Worm (Caenorhabditis elegans): ENCODE measurements around the gene emb-27.

ce11 chrII:8143278-8143931 is 18.6 kb downstream of the emb-27 start, which contains the start of the genes ints-11 and rpl-10:
- TF ChIP-seq fkh-3 (tag; optimal IDR thresholded peaks at IDR 0.05) (no peak), ztf-22 (GFP tag; optimal IDR thresholded peaks at IDR 0.05) (no peak), cebp-2 (GFP tag; IDR thresholded peaks at IDR 0.05) (no peak), F23B12.7 (tag; optimal IDR thresholded peaks at IDR 0.05; ENCODE audit: insufficient read depth) (no peak)
